Fruit fly (Drosophila melanogaster): ENCODE measurements around the gene CG9521.

The CG9521 gene

dm6 chrX:14882536-14883118 is 29.6 kb upstream of the CG9521 start, which contains the start of the genes CG45064 and CG45065 (continued):
- peak; percentile 59 for TF ChIP-seq CG12942 (GFP tag; optimal IDR thresholded peaks at IDR 0.05)
- peak; percentile 70 to 84 for TF ChIP-seq chif (GFP tag; optimal IDR thresholded peaks at IDR 0.05)
- TF ChIP-seq fru (optimal IDR thresholded peaks at IDR 0.05) = no peak
- peak; percentile 81 for TF ChIP-seq NfI (GFP tag; optimal IDR thresholded peaks at IDR 0.05)
- peak; percentile 66 for TF ChIP-seq cwo (GFP tag; optimal IDR thresholded peaks at IDR 0.05)
- peak; percentile 71 for TF ChIP-seq sqz (GFP tag; optimal IDR thresholded peaks at IDR 0.05)
- no peak; the same call in 1 of the 2 replicates for TF ChIP-seq klu (GFP tag; IDR thresholded peaks at IDR 0.05)
- TF ChIP-seq cg (GFP tag; optimal IDR thresholded peaks at IDR 0.05) = no peak
- TF ChIP-seq abd-A (tag; optimal IDR thresholded peaks at IDR 0.05) = peak; percentile 10
- no peak for TF ChIP-seq luna (GFP tag; optimal IDR thresholded peaks at IDR 0.05)
- no peak for TF ChIP-seq chinmo (GFP tag; IDR thresholded peaks at IDR 0.05; ENCODE audit: partially characterized antibody)
- peak; percentile 72; the same call in 1 of the 2 replicates for TF ChIP-seq CG32767 (GFP tag; IDR thresholded peaks at IDR 0.05)
- TF ChIP-seq CG8944 (GFP tag; optimal IDR thresholded peaks at IDR 0.05) = peak; percentile 73
- TF ChIP-seq CG12104 (GFP tag; optimal IDR thresholded peaks at IDR 0.05) = peak; percentile 47
- TF ChIP-seq CG2129 (GFP tag; IDR thresholded peaks at IDR 0.05; ENCODE audit: partially characterized antibody) = no peak
- TF ChIP-seq Hmr (GFP tag; optimal IDR thresholded peaks at IDR 0.05) = peak; percentile 65
- peak; percentile 27 for TF ChIP-seq tup (GFP tag; optimal IDR thresholded peaks at IDR 0.05)
- peak; percentile 24; the same call in 1 of the 2 replicates for TF ChIP-seq CG4404 (GFP tag; IDR thresholded peaks at IDR 0.05)
- no peak for TF ChIP-seq Taf1 (GFP tag; IDR thresholded peaks at IDR 0.05)
- TF ChIP-seq CG4617 (GFP tag; optimal IDR thresholded peaks at IDR 0.05; ENCODE audit: borderline replicate concordance) = peak; percentile 16
- peak; percentile 81 for TF ChIP-seq Dip3 (GFP tag; optimal IDR thresholded peaks at IDR 0.05)
- TF ChIP-seq CG14667 (GFP tag; IDR thresholded peaks at IDR 0.05) = peak; percentile 46; the same call in 1 of the 2 replicates
- peak; percentile 72; the same call in 1 of the 2 replicates for TF ChIP-seq Atf6 (GFP tag; IDR thresholded peaks at IDR 0.05)
- TF ChIP-seq CG4360 (GFP tag; IDR thresholded peaks at IDR 0.05) = peak; percentile 48; the same call in 1 of the 2 replicates
- TF ChIP-seq CG12659 (GFP tag; optimal IDR thresholded peaks at IDR 0.05) = peak; percentile 71
- TF ChIP-seq Blimp-1 (GFP tag; optimal IDR thresholded peaks at IDR 0.05) = peak; percentile 100
- no peak for TF ChIP-seq CG15696 (tag; optimal IDR thresholded peaks at IDR 0.05)
- peak; percentile 67 for TF ChIP-seq Atf3 (GFP tag; optimal IDR thresholded peaks at IDR 0.05)
- TF ChIP-seq lmd (GFP tag; IDR thresholded peaks at IDR 0.05) = peak; percentile 81
- TF ChIP-seq CG2120 (GFP tag; optimal IDR thresholded peaks at IDR 0.05) = peak; percentile 79
- peak; percentile 86 for TF ChIP-seq CoRest (tag; optimal IDR thresholded peaks at IDR 0.05)
- TF ChIP-seq CG12219 (GFP tag; optimal IDR thresholded peaks at IDR 0.05) = peak; percentile 83
- TF ChIP-seq ind (GFP tag; optimal IDR thresholded peaks at IDR 0.05) = peak; percentile 81
- peak; percentile 14 for TF ChIP-seq CG10565 (GFP tag; optimal IDR thresholded peaks at IDR 0.05)
- TF ChIP-seq unc-4 (GFP tag; IDR thresholded peaks at IDR 0.05; ENCODE audit: partially characterized antibody) = no peak
- peak; percentile 71 for TF ChIP-seq CG6813 (GFP tag; optimal IDR thresholded peaks at IDR 0.05)
- peak; percentile 64 for TF ChIP-seq Optix (GFP tag; IDR thresholded peaks at IDR 0.05)
- peak; percentile 76 for TF ChIP-seq ase (GFP tag; IDR thresholded peaks at IDR 0.05)
- TF ChIP-seq CG12236 (GFP tag; optimal IDR thresholded peaks at IDR 0.05) = peak; percentile 68
- peak; percentile 91 for TF ChIP-seq sisA (GFP tag; IDR thresholded peaks at IDR 0.05)
- TF ChIP-seq salm (tag; optimal IDR thresholded peaks at IDR 0.05) = peak; percentile 79
- no peak for TF ChIP-seq CG11456 (GFP tag; IDR thresholded peaks at IDR 0.05)
- no peak for TF ChIP-seq br (optimal IDR thresholded peaks at IDR 0.05)
- TF ChIP-seq CG9797 (GFP tag; optimal IDR thresholded peaks at IDR 0.05) = no peak
- TF ChIP-seq CG10274 (GFP tag; optimal IDR thresholded peaks at IDR 0.05) = peak; percentile 50
- peak in 1 of 3 experiments; percentile 4 for TF ChIP-seq Stat92E (GFP tag; optimal IDR thresholded peaks at IDR 0.05)
- TF ChIP-seq CG12155 (GFP tag; optimal IDR thresholded peaks at IDR 0.05) = peak; percentile 67
- TF ChIP-seq CG12391 (tag; optimal IDR thresholded peaks at IDR 0.05) = peak; percentile 89
- TF ChIP-seq CG30403 (GFP tag; optimal IDR thresholded peaks at IDR 0.05) = peak; percentile 85
- no peak for TF ChIP-seq Doc3 (GFP tag; IDR thresholded peaks at IDR 0.05; ENCODE audit: partially characterized antibody)

Measured in whole organism, embryonic.